Fruit fly (Drosophila melanogaster) whole organism, embryonic: ENCODE measurements around the gene CG33124.

Source experiments
- Blimp-1 ChIP-seq: fragments of 200-800 bp; sonication (Bioruptor generic); optimal IDR thresholded peaks from 3 replicates; lab custom pipeline; 2018; ENCODE audit warnings: missing biosample characterization, missing genetic modification characterization, mild to moderate bottlenecking, moderate library complexity, missing genetic modification reagents
- BtbVII ChIP-seq: fragments of 200-800 bp; sonication (Bioruptor generic); optimal IDR thresholded peaks from 3 replicates; lab custom pipeline; 2017; ENCODE audit warnings: missing biosample characterization, mild to moderate bottlenecking, missing genetic modification characterization
- CG10209 ChIP-seq: fragments of 200-800 bp; sonication (Bioruptor generic); optimal IDR thresholded peaks from 3 replicates; lab custom pipeline; 2017; ENCODE audit warnings: missing biosample characterization, mild to moderate bottlenecking, missing genetic modification characterization, missing genetic modification reagents
- CG10565 ChIP-seq: fragments of 200-800 bp; sonication (Bioruptor generic); optimal IDR thresholded peaks from 3 replicates; lab custom pipeline; 2016; ENCODE audit warnings: missing biosample characterization, mild to moderate bottlenecking, missing genetic modification characterization
- CG10654 ChIP-seq: fragments of 200-800 bp; sonication (Bioruptor generic); optimal IDR thresholded peaks from 2 replicates; lab custom pipeline; 2016; ENCODE audit warnings: missing biosample characterization, missing genetic modification characterization
- CG11247 ChIP-seq: fragments of 200-800 bp; sonication (Bioruptor generic); IDR thresholded peaks from 2 replicates; pipeline ENCODE4 v1.3.6; 2022; ENCODE audit warnings: missing biosample characterization, missing genetic modification characterization
- CG15269 ChIP-seq: fragments of 200-800 bp; sonication (Bioruptor generic); optimal IDR thresholded peaks from 2 replicates; lab custom pipeline; 2018; ENCODE audit warnings: missing biosample characterization, mild to moderate bottlenecking, missing genetic modification characterization, moderate library complexity
- CG17568 ChIP-seq: fragments of 200-800 bp; sonication (Bioruptor generic); optimal IDR thresholded peaks from 2 replicates; lab custom pipeline; 2018; ENCODE audit warnings: missing biosample characterization, mild to moderate bottlenecking, missing genetic modification characterization, moderate library complexity
- CG17802 ChIP-seq: fragments of 200-800 bp; sonication (Bioruptor generic); optimal IDR thresholded peaks from 2 replicates; lab custom pipeline; 2018; ENCODE audit warnings: missing biosample characterization, mild to moderate bottlenecking, missing genetic modification characterization, moderate library complexity
- CG32532 ChIP-seq: fragments of 200-800 bp; sonication (Bioruptor generic); IDR thresholded peaks from 2 replicates; pipeline ENCODE4 v1.3.6; 2022; ENCODE audit warnings: missing biosample characterization, missing genetic modification characterization
- CG34376 ChIP-seq: fragments of 200-800 bp; sonication (Bioruptor generic); optimal IDR thresholded peaks from 2 replicates; lab custom pipeline; 2018; ENCODE audit warnings: missing biosample characterization, mild to moderate bottlenecking, missing genetic modification characterization
- CG3995 ChIP-seq: fragments of 200-800 bp; sonication (Bioruptor generic); optimal IDR thresholded peaks from 3 replicates; lab custom pipeline; 2016; ENCODE audit warnings: missing biosample characterization, missing genetic modification characterization
- CG6254 ChIP-seq: fragments of 200-800 bp; sonication (Bioruptor generic); optimal IDR thresholded peaks from 3 replicates; lab custom pipeline; 2017; ENCODE audit warnings: mild to moderate bottlenecking, missing biosample characterization, missing genetic modification reagents, missing genetic modification characterization
- CG8388 ChIP-seq: fragments of 200-800 bp; sonication (Bioruptor generic); optimal IDR thresholded peaks from 2 replicates; lab custom pipeline; 2019; ENCODE audit warnings: missing biosample characterization, mild to moderate bottlenecking, missing genetic modification characterization, moderate library complexity
- CG9797 ChIP-seq: fragments of 200-800 bp; sonication (Bioruptor generic); optimal IDR thresholded peaks from 3 replicates; lab custom pipeline; 2018; ENCODE audit warnings: missing biosample characterization, mild to moderate bottlenecking, missing genetic modification characterization
- D ChIP-seq, 2 experiments: fragments of 200-800 bp in 1 of 2; fragments of >200 bp in 1 of 2; sonication (Bioruptor generic) in 1 of 2; optimal IDR thresholded peaks; 2 replicates in 1 of 2; 3 replicates in 1 of 2; lab custom pipeline; 2017; ENCODE audit warnings: mild to moderate bottlenecking in 1 of 2, missing biosample characterization in 1 of 2, missing genetic modification characterization in 1 of 2, missing genetic modification reagents in 1 of 2
- Dek ChIP-seq: fragments of 200-800 bp; sonication (Bioruptor generic); optimal IDR thresholded peaks from 3 replicates; lab custom pipeline; 2019; ENCODE audit warnings: missing biosample characterization, mild to moderate bottlenecking, missing genetic modification characterization, moderate library complexity
- Doc2 ChIP-seq: fragments of 200-800 bp; sonication (Bioruptor generic); IDR thresholded peaks from 2 replicates; pipeline ENCODE4 v1.3.6; 2022; ENCODE audit warnings: missing biosample characterization, missing genetic modification characterization
- Dref ChIP-seq: fragments of 200-800 bp; sonication (Bioruptor generic); IDR thresholded peaks from 2 replicates; pipeline ENCODE4 v1.3.6; 2022; ENCODE audit warnings: missing biosample characterization, missing genetic modification characterization
- Fer3 ChIP-seq: fragments of 200-800 bp; sonication (Bioruptor generic); optimal IDR thresholded peaks from 2 replicates; lab custom pipeline; 2018; ENCODE audit warnings: missing biosample characterization, mild to moderate bottlenecking, missing genetic modification characterization, moderate library complexity
- MBD-R2 ChIP-seq: fragments of 200-800 bp; sonication (Bioruptor generic); IDR thresholded peaks from 2 replicates; pipeline ENCODE4 v1.3.6; 2022; ENCODE audit warnings: missing biosample characterization, missing genetic modification characterization
- NFAT ChIP-seq: fragments of 200-800 bp; sonication (Bioruptor generic); IDR thresholded peaks from 2 replicates; pipeline ENCODE4 v1.3.6; 2022; ENCODE audit warnings: missing biosample characterization, missing genetic modification characterization
- Nf-YC ChIP-seq: fragments of 200-800 bp; optimal IDR thresholded peaks from 3 replicates; lab custom pipeline; 2019; ENCODE audit warnings: missing biosample characterization, mild to moderate bottlenecking, missing genetic modification characterization, moderate library complexity
- PHDP ChIP-seq: fragments of 200-800 bp; sonication (Bioruptor generic); optimal IDR thresholded peaks from 3 replicates; lab custom pipeline; 2018; ENCODE audit warnings: missing biosample characterization, mild to moderate bottlenecking, missing genetic modification characterization, moderate library complexity
- ap ChIP-seq: fragments of 200-800 bp; sonication (Bioruptor generic); IDR thresholded peaks from 2 replicates; pipeline ENCODE4 v1.3.6; 2022; ENCODE audit warnings: missing biosample characterization, missing genetic modification characterization
- bcd ChIP-seq: fragments of 200-800 bp; sonication (Bioruptor generic); optimal IDR thresholded peaks from 2 replicates; lab custom pipeline; 2017; ENCODE audit warnings: missing biosample characterization, mild to moderate bottlenecking, missing genetic modification characterization
- bsh ChIP-seq, 2 experiments: fragments of 200-800 bp; sonication (Bioruptor generic); optimal IDR thresholded peaks; 2 replicates each; lab custom pipeline; 2017 to 2018; ENCODE audit warnings: mild to moderate bottlenecking in 2 of 2, missing biosample characterization in 2 of 2, missing genetic modification characterization in 2 of 2, moderate library complexity in 1 of 2
- btn ChIP-seq: fragments of 200-800 bp; sonication (Bioruptor generic); optimal IDR thresholded peaks from 2 replicates; lab custom pipeline; 2016; ENCODE audit warnings: missing biosample characterization, missing genetic modification characterization
- cad ChIP-seq: fragments of >200 bp; optimal IDR thresholded peaks from 2 replicates; lab custom pipeline; 2017; ENCODE audit warnings: missing biosample characterization, missing genetic modification characterization
- danr ChIP-seq: fragments of 200-800 bp; sonication (Bioruptor generic); IDR thresholded peaks from 2 replicates; pipeline ENCODE4 v1.3.6; 2022; ENCODE audit warnings: missing biosample characterization, missing genetic modification characterization
- esg ChIP-seq: fragments of 200-800 bp; sonication (Bioruptor generic); conservative IDR thresholded peaks from 2 replicates; pipeline ENCODE4 v1.3.6; 2022; ENCODE audit warnings: missing biosample characterization, missing genetic modification characterization
- eve ChIP-seq, 2 experiments: fragments of >200 bp; optimal IDR thresholded peaks; 2 replicates each; lab custom pipeline; 2017; ENCODE audit warnings: missing biosample characterization in 2 of 2, missing genetic modification characterization in 2 of 2
- ftz-f1 ChIP-seq: fragments of 200-800 bp; sonication (Bioruptor generic); optimal IDR thresholded peaks from 2 replicates; lab custom pipeline; 2016; ENCODE audit warnings: missing biosample characterization, missing genetic modification characterization
- hth ChIP-seq: fragments of >200 bp; optimal IDR thresholded peaks from 2 replicates; lab custom pipeline; 2017; ENCODE audit warnings: inconsistent platforms
- knrl ChIP-seq: fragments of 200-800 bp; sonication (Bioruptor generic); IDR thresholded peaks from 3 replicates; pipeline ENCODE4 v1.3.6; 2022; ENCODE audit warnings: missing biosample characterization, missing genetic modification characterization; ENCODE audit not compliant: partially characterized antibody
- mirr ChIP-seq: fragments of 200-800 bp; sonication (Bioruptor generic); optimal IDR thresholded peaks from 3 replicates; lab custom pipeline; 2018; ENCODE audit warnings: missing biosample characterization, mild to moderate bottlenecking, missing genetic modification characterization
- mld ChIP-seq: fragments of 200-800 bp; sonication (Bioruptor generic); IDR thresholded peaks from 3 replicates; pipeline ENCODE4 v1.3.6; 2022; ENCODE audit warnings: missing biosample characterization, missing genetic modification characterization; ENCODE audit not compliant: partially characterized antibody
- nerfin-2 ChIP-seq: fragments of 200-800 bp; sonication (Bioruptor generic); IDR thresholded peaks from 2 replicates; pipeline ENCODE4 v1.3.6; 2022; ENCODE audit warnings: missing biosample characterization, missing genetic modification characterization; ENCODE audit not compliant: partially characterized antibody
- odd ChIP-seq: fragments of 200-800 bp; sonication (Bioruptor generic); optimal IDR thresholded peaks from 2 replicates; lab custom pipeline; 2017; ENCODE audit warnings: missing biosample characterization, mild to moderate bottlenecking, missing genetic modification characterization
- p53 ChIP-seq: fragments of 200-800 bp; sonication (Bioruptor generic); optimal IDR thresholded peaks from 2 replicates; lab custom pipeline; 2016; ENCODE audit warnings: missing biosample characterization, missing genetic modification characterization
- pfk ChIP-seq: fragments of 200-800 bp; sonication (Bioruptor generic); optimal IDR thresholded peaks from 2 replicates; lab custom pipeline; 2018; ENCODE audit warnings: missing biosample characterization, mild to moderate bottlenecking, missing genetic modification characterization, moderate library complexity
- prd ChIP-seq, 3 experiments: fragments of >200 bp in 2 of 3; fragments of 200-800 bp in 1 of 3; sonication (Bioruptor generic) in 1 of 3; optimal IDR thresholded peaks in 2 of 3; IDR thresholded peaks in 1 of 3; 2 replicates in 2 of 3; 3 replicates in 1 of 3; pipeline versions ENCODE4 v1.3.6 to Lab custom; 2017 to 2022; ENCODE audit warnings: missing biosample characterization in 1 of 3, missing genetic modification characterization in 1 of 3
- psq ChIP-seq: fragments of 200-800 bp; sonication (Bioruptor generic); optimal IDR thresholded peaks from 2 replicates; lab custom pipeline; 2017; ENCODE audit warnings: missing biosample characterization, missing genetic modification characterization
- pum ChIP-seq: fragments of 200-800 bp; sonication (Bioruptor generic); optimal IDR thresholded peaks from 2 replicates; lab custom pipeline; 2016; ENCODE audit warnings: missing biosample characterization, missing genetic modification characterization
- sd ChIP-seq: fragments of 200-800 bp; sonication (Bioruptor generic); optimal IDR thresholded peaks from 3 replicates; lab custom pipeline; 2018; ENCODE audit warnings: missing biosample characterization, mild to moderate bottlenecking, missing genetic modification characterization, moderate library complexity
- sens-2 ChIP-seq: fragments of 200-800 bp; sonication (Bioruptor generic); IDR thresholded peaks from 2 replicates; pipeline ENCODE4 v1.3.6; 2022; ENCODE audit warnings: missing biosample characterization, missing genetic modification characterization
- usp ChIP-seq: fragments of >200 bp; optimal IDR thresholded peaks from 2 replicates; lab custom pipeline; 2017; ENCODE audit warnings: missing biosample characterization, missing genetic modification characterization
- zen2 ChIP-seq: fragments of 200-800 bp; sonication (Bioruptor generic); IDR thresholded peaks from 3 replicates; pipeline ENCODE4 v1.3.6; 2022; ENCODE audit warnings: missing biosample characterization, missing genetic modification characterization; ENCODE audit not compliant: partially characterized antibody
- zf30C ChIP-seq: fragments of 200-800 bp; sonication (Bioruptor generic); optimal IDR thresholded peaks from 3 replicates; lab custom pipeline; 2018; ENCODE audit warnings: missing biosample characterization, mild to moderate bottlenecking, missing genetic modification characterization

The CG33124 gene

DNA sequence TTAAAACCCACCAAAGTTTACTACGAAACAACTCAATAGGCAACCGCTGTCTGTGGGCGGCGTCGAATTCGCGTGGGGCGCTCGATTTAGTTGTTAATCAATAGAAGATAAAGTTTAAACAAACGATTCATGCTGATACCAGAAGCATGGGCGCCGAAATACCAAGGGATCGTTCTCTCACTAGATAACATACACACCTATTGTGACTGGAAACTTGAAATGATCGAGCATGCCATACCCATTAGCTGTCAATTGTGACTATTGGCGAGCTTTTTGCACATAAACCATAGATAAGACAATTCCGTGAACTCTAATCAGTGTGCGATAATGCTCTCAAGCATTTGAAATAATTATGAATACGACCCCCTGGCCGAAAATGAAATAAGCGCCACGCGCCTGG is 29.5 kb downstream of the CG33124 start (continued):
- TF ChIP-seq bsh (GFP tag; optimal IDR thresholded peaks at IDR 0.05; lab: Kevin White, UChicago) (peak in 1 of 2 experiments; percentile 57), mld (GFP tag; lab: Robert Waterston, UW) (no peak), PHDP (tag; lab: Kevin White, UChicago) (peak; percentile 73), btn (GFP tag; lab: Kevin White, UChicago) (peak; percentile 56), ap (GFP tag; lab: Robert Waterston, UW) (no peak), Dek (peak; percentile 63), CG15269 (peak; percentile 82), sd (peak; percentile 86), CG10654 (peak; percentile 51), hth (lab: Kevin White, UChicago) (no peak), bcd (peak; percentile 79), Blimp-1 (GFP tag; lab: Kevin White, UChicago) (peak; percentile 61), danr (peak; percentile 59; the same call in 1 of the 2 replicates), odd (GFP tag; lab: Kevin White, UChicago) (no peak), zen2 (GFP tag; lab: Robert Waterston, UW) (no peak), Nf-YC (tag; lab: Kevin White, UChicago) (peak; percentile 2), zf30C (GFP tag; lab: Kevin White, UChicago) (no peak), CG8388 (GFP tag; lab: Kevin White, UChicago) (peak; percentile 63), CG34376 (GFP tag; lab: Kevin White, UChicago) (peak; percentile 31), pfk (GFP tag; lab: Kevin White, UChicago) (no peak), mirr (GFP tag; lab: Kevin White, UChicago) (peak; percentile 71), CG9797 (GFP tag; lab: Kevin White, UChicago) (no peak), CG10209 (GFP tag; lab: Kevin White, UChicago) (peak; percentile 77), Fer3 (tag; lab: Kevin White, UChicago) (peak; percentile 80), Dref (GFP tag; lab: Robert Waterston, UW) (no peak), cad (no peak), CG17568 (GFP tag; lab: Kevin White, UChicago) (peak; percentile 66), CG3995 (GFP tag; lab: Kevin White, UChicago) (peak; percentile 37), pum (peak; percentile 76), CG17802 (tag; lab: Kevin White, UChicago) (no peak), nerfin-2 (GFP tag; lab: Robert Waterston, UW) (no peak), Doc2 (GFP tag; lab: Robert Waterston, UW) (0 out of 2 replicates have a peak, but pooled peaks have one; percentile 23), prd (optimal IDR thresholded peaks at IDR 0.05; lab: Kevin White, UChicago) (no peak), prd (GFP tag; IDR thresholded peaks at IDR 0.05; lab: Robert Waterston, UW) (peak; percentile 81), eve (GFP tag; optimal IDR thresholded peaks at IDR 0.05; lab: Kevin White, UChicago) (peak in 1 of 2 experiments; percentile 87), CG32532 (GFP tag; lab: Robert Waterston, UW) (peak; percentile 84), NFAT (GFP tag; lab: Robert Waterston, UW) (peak; percentile 34; the same call in 1 of the 2 replicates), D (optimal IDR thresholded peaks at IDR 0.05; lab: Kevin White, UChicago) (no peak), D (GFP tag; optimal IDR thresholded peaks at IDR 0.05; lab: Kevin White, UChicago) (no peak), usp (GFP tag; lab: Kevin White, UChicago) (no peak), psq (GFP tag; lab: Kevin White, UChicago) (no peak), knrl (GFP tag; lab: Robert Waterston, UW) (no peak), CG10565 (no peak), p53 (peak; percentile 58), CG6254 (GFP tag; lab: Kevin White, UChicago) (peak; percentile 23), ftz-f1 (GFP tag; lab: Kevin White, UChicago) (no peak), MBD-R2 (GFP tag; lab: Robert Waterston, UW) (peak; percentile 41; the same call in 1 of the 2 replicates), esg (GFP tag; lab: Robert Waterston, UW) (peak; percentile 59; the same call in 1 of the 2 replicates), CG11247 (GFP tag; lab: Robert Waterston, UW) (peak; percentile 44), BtbVII (GFP tag; lab: Kevin White, UChicago) (peak; percentile 63), sens-2 (no peak)
